Fruit fly (Drosophila melanogaster): ENCODE results near the gene CatB.

dm6 chr2L:8709413-8709812 is 4.0 kb downstream of the CatB start, which contains the start of gene Hnf4:
- TF ChIP-seq CG8478 (optimal IDR thresholded peaks at IDR 0.05) (no peak), CTCF (optimal IDR thresholded peaks at IDR 0.05) (no peak)

All from S2 (cell line).